Fruit fly (Drosophila melanogaster): Measurements from ENCODE around the gene CG43050.

DNA sequence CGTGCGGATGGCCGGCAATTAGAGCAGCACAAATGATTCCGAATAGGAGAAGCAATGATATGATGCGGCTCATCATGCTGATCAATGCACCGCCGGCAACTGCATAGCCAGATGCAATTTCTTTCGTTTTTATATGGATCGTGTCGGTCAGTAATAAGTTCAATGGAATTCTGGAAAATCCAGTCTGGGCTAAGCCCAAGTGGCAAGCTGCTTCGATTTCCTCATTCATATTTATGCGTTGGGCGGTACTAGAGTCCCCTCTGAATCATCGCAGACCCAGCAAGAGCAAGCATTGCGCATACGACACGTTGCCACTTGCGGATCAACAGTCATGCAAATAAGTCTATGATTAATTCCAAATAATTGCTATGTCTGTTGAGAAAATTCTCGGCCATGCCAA lies 24.4 kb downstream of the CG43050 start, which contains the start of gene CG16978:
- TF ChIP-seq psq (GFP tag; optimal IDR thresholded peaks at IDR 0.05) (no peak), Vsx2 (GFP tag; optimal IDR thresholded peaks at IDR 0.05; ENCODE audit: partially characterized antibody) (no peak), CrebA (GFP tag; optimal IDR thresholded peaks at IDR 0.05; ENCODE audit: borderline replicate concordance) (no peak), Myc (optimal IDR thresholded peaks at IDR 0.05) (no peak), rgr (GFP tag; optimal IDR thresholded peaks at IDR 0.05) (no peak), br (GFP tag; optimal IDR thresholded peaks at IDR 0.05) (no peak), Jra (GFP tag; optimal IDR thresholded peaks at IDR 0.05) (no peak)

Measured in whole organism, wandering third instar larva.